Fruit fly (Drosophila melanogaster): ENCODE measurements around the gene Nufip.
A peak's percentile ranks its signal among the peaks of the same experiment; 100 is the strongest.

Nufip gene

DNA sequence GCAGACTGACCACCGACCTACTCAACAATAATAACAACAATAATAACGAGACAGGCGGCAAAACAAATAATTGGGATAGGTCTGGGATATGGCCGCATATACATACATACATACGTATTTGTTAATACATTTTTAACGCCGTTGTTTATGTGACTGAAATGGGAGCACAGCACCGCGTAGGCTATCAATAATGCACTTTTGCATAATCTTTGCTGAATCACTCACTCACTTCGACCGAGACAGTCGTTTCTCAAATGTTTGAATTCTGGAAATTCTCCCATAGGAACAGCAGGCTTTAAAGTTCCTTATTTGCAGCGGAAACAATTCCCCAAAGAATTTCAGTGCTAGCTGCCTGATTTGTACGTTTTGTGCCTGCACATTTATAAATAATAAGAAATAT lies 13.6 kb upstream of the Nufip start:
- TF ChIP-seq CG1620 (GFP tag; optimal IDR thresholded peaks at IDR 0.05), result no peak
- no peak for TF ChIP-seq Mnt (GFP tag; optimal IDR thresholded peaks at IDR 0.05)
- TF ChIP-seq bab1 (GFP tag; optimal IDR thresholded peaks at IDR 0.05), result peak; percentile 2
- TF ChIP-seq Clk (GFP tag; optimal IDR thresholded peaks at IDR 0.05), result no peak
- no peak for TF ChIP-seq cic (GFP tag; optimal IDR thresholded peaks at IDR 0.05)
- TF ChIP-seq cnc (optimal IDR thresholded peaks at IDR 0.05), result no peak
- peak; percentile 56 for TF ChIP-seq tj (GFP tag; optimal IDR thresholded peaks at IDR 0.05)
- TF ChIP-seq CG33017 (tag; optimal IDR thresholded peaks at IDR 0.05), result no peak

DNA sequence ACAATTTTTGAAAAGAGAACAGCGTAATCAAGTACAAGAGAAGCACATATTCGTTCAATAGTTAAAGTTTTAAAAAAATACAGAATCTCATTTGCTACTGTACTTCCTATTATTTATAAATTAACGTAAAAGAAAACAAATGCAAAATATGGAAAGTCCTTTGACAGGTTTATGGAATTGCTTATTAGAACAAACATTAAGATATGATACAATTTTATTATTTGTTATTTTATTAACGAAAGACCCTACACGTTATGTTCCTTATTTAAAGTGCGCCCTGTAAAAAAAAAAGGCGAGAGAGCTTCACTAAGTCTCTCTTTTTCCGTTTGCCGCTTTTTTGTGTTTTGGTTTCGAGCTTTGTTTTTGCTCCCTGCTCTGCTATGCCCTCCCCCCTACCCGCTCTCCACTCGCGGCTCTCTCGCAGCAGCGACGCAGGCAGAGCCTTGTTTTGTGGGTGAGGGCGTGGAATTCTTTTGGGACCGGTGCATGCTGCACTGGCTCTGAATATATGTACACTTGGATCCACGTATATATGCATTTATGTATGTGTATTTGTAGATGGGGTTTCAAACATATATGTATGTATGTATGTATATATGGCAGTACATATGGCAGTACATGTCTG lies 12.4 kb upstream of the Nufip start:
- TF ChIP-seq cic (GFP tag; optimal IDR thresholded peaks at IDR 0.05), result no peak
- peak; percentile 80 for TF ChIP-seq kay (GFP tag; ENCODE audit: borderline replicate concordance)

DNA sequence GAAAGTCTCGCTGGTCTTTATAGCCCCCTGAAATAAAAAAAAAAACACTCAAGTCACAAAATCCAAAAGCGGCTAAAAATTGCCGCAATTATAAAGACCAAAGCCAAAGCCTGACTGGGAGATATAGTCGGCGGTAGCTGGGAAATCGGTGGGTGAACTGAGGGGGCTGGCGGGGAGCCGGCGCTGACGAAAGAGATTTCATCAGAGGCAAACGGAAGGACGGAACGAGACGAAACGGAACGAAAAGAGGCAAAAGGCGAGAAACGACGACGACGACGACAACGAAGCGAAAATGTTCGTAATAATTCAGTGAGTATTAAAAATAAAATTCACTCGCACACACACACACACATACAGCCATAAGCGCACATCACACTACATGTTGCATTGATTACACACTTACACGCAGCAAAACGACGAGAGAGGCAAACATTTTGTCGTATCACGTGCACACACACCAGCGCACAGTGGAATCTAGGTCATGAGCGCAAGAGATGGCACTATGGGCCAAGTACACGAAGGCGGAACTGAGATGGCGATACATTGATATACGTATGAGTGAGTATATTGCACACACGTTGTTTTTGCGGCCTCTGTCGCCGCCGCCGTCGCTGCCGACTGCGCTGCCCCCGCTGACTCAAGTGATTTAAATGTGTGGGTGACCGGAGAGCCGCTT lies 10.9 kb upstream of the Nufip start:
- TF ChIP-seq ovo (GFP tag; optimal IDR thresholded peaks at IDR 0.05) (peak; percentile 9), CG1620 (GFP tag; optimal IDR thresholded peaks at IDR 0.05) (no peak), tj (GFP tag; optimal IDR thresholded peaks at IDR 0.05) (peak; percentile 91), CG7045 (GFP tag; optimal IDR thresholded peaks at IDR 0.05) (peak; percentile 19), kay (GFP tag; ENCODE audit: borderline replicate concordance) (peak; percentile 99), Mnt (GFP tag; optimal IDR thresholded peaks at IDR 0.05) (peak; percentile 92), toe (GFP tag; optimal IDR thresholded peaks at IDR 0.05) (no peak), CG7101 (tag; optimal IDR thresholded peaks at IDR 0.05) (peak; percentile 30), Clk (GFP tag; optimal IDR thresholded peaks at IDR 0.05) (peak; percentile 55), Crg-1 (GFP tag; optimal IDR thresholded peaks at IDR 0.05) (peak; percentile 40), CG12768 (GFP tag; optimal IDR thresholded peaks at IDR 0.05) (peak; percentile 57), Hr96 (GFP tag; optimal IDR thresholded peaks at IDR 0.05) (peak; percentile 38), CG33017 (tag; optimal IDR thresholded peaks at IDR 0.05) (peak; percentile 20), cnc (optimal IDR thresholded peaks at IDR 0.05) (peak; percentile 38 to 74), pad (GFP tag; optimal IDR thresholded peaks at IDR 0.05) (peak; percentile 69), bab1 (GFP tag; optimal IDR thresholded peaks at IDR 0.05) (no peak), CG14711 (tag; optimal IDR thresholded peaks at IDR 0.05) (peak; percentile 23), CG5204 (GFP tag; optimal IDR thresholded peaks at IDR 0.05) (no peak), CG11617 (GFP tag; optimal IDR thresholded peaks at IDR 0.05) (peak; percentile 48), cic (GFP tag; optimal IDR thresholded peaks at IDR 0.05) (peak; percentile 93)

DNA sequence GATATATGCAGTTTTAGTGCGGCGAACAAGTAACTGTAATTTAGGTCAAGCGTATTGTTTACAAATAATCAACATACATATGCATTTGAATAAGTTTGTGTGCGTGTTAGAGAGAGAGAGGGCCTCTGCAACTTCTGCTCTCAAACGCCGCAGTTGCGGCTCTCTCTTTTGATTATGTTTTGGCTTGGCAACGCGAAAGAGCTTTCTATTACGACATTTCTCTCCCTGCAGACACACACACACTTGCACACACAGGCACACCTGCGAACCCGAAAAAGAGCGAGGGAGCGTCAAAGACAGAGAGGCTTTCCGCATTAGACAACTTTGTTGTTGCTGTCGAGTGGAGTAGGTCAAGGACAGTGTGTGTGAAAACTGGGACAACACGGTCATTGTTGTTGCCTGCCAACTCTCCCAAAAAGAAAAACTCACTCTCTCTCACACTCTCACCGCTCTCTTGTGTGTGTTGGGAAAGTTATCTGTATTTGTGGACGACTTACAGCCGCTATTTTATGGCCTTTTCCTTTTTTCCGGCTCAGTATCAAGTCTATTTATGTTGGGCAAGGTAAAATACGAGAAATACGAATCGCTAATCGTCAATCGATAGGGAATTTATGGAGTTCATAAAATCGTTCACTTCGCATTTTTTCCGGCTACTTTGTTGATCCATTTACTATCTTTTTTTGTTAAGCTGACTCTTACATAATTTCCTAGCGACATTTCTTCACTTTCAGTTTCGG lies 9.1 kb upstream of the Nufip start:
- TF ChIP-seq CG1620 (GFP tag; optimal IDR thresholded peaks at IDR 0.05), result no peak
- TF ChIP-seq kay (GFP tag; ENCODE audit: borderline replicate concordance), result no peak
- TF ChIP-seq ovo (GFP tag; optimal IDR thresholded peaks at IDR 0.05), result no peak
- no peak for TF ChIP-seq bab1 (GFP tag; optimal IDR thresholded peaks at IDR 0.05)
- no peak for TF ChIP-seq tj (GFP tag; optimal IDR thresholded peaks at IDR 0.05)
- TF ChIP-seq pad (GFP tag; optimal IDR thresholded peaks at IDR 0.05), result no peak

dm6 chr3L:18756293-18756887 lies 8.2 kb upstream of the Nufip start:
- TF ChIP-seq kay (GFP tag; ENCODE audit: borderline replicate concordance) (peak; percentile 84), toe (GFP tag; optimal IDR thresholded peaks at IDR 0.05) (peak; percentile 85), bab1 (GFP tag; optimal IDR thresholded peaks at IDR 0.05) (no peak), CG7101 (tag; optimal IDR thresholded peaks at IDR 0.05) (peak; percentile 84), CG11617 (GFP tag; optimal IDR thresholded peaks at IDR 0.05) (peak; percentile 93), ovo (GFP tag; optimal IDR thresholded peaks at IDR 0.05) (peak; percentile 8), CG7045 (GFP tag; optimal IDR thresholded peaks at IDR 0.05) (peak; percentile 95), Hr96 (GFP tag; optimal IDR thresholded peaks at IDR 0.05) (no peak), CG1620 (GFP tag; optimal IDR thresholded peaks at IDR 0.05) (no peak), tj (GFP tag; optimal IDR thresholded peaks at IDR 0.05) (peak; percentile 58), Mnt (GFP tag; optimal IDR thresholded peaks at IDR 0.05) (peak; percentile 69), CG33017 (tag; optimal IDR thresholded peaks at IDR 0.05) (peak; percentile 86), Crg-1 (GFP tag; optimal IDR thresholded peaks at IDR 0.05) (peak; percentile 19), cic (GFP tag; optimal IDR thresholded peaks at IDR 0.05) (peak; percentile 69), CG14711 (tag; optimal IDR thresholded peaks at IDR 0.05) (peak; percentile 71), CG12768 (GFP tag; optimal IDR thresholded peaks at IDR 0.05) (peak; percentile 91), CG5204 (GFP tag; optimal IDR thresholded peaks at IDR 0.05) (no peak), Clk (GFP tag; optimal IDR thresholded peaks at IDR 0.05) (peak; percentile 85), pad (GFP tag; optimal IDR thresholded peaks at IDR 0.05) (peak; percentile 39), cnc (optimal IDR thresholded peaks at IDR 0.05) (no peak)

- TF ChIP-seq CG1620 (GFP tag; optimal IDR thresholded peaks at IDR 0.05) (no peak), tj (GFP tag; optimal IDR thresholded peaks at IDR 0.05) (no peak), Mnt (GFP tag; optimal IDR thresholded peaks at IDR 0.05) (no peak), pad (GFP tag; optimal IDR thresholded peaks at IDR 0.05) (no peak), Hr96 (GFP tag; optimal IDR thresholded peaks at IDR 0.05) (no peak), Clk (GFP tag; optimal IDR thresholded peaks at IDR 0.05) (no peak), CG33017 (tag; optimal IDR thresholded peaks at IDR 0.05) (no peak), cnc (optimal IDR thresholded peaks at IDR 0.05) (no peak), bab1 (GFP tag; optimal IDR thresholded peaks at IDR 0.05) (no peak), CG11617 (GFP tag; optimal IDR thresholded peaks at IDR 0.05) (no peak), cic (GFP tag; optimal IDR thresholded peaks at IDR 0.05) (no peak), toe (GFP tag; optimal IDR thresholded peaks at IDR 0.05) (no peak), ovo (GFP tag; optimal IDR thresholded peaks at IDR 0.05) (no peak), Crg-1 (GFP tag; optimal IDR thresholded peaks at IDR 0.05) (no peak), kay (GFP tag; ENCODE audit: borderline replicate concordance) (no peak), CG7101 (tag; optimal IDR thresholded peaks at IDR 0.05) (no peak)
These were observed 5.7 kb upstream of the Nufip start for dm6 chr3L:18753827-18754226.

All from whole organism, adult.